Worm (Caenorhabditis elegans): Measurements from ENCODE around the gene nlp-23.

Gene nlp-23

DNA sequence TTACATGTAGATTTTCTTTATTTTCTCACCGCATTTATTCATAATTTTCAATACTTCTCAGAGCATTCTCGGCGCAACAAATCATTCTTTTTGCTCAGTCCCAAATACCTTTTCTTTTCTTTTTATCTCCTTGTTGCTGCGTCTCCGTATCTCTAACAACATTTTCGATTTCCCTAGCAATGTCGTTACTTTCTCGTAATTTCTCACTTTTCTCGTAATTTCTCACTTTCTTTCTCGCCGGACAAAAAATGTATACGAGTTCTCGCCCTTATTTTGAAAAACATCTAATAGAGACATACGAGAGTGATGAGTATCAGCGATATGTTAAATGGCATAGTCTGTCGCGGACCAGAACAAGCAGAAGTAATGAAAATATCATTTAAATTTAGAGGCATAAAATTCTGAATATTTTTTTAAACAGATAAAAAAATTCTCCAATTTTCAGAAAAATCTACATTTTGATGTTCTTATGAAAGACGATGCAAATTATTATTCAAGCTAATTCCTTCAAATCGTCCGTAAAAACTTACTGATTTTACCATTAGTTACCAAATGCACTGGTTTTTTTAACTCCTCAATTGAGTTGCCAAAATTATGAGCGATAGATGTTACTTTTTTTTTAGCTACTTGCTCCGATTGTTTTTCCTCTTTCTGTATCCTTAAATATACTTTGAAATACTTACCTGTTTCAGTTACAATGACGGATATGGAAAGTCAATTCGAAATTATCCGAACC is 32.7 kb upstream of the nlp-23 start, which contains the start of gene F47G3.3:
F47G3.3 (plus strand) TSS at position 686 of the 736 bp plus-strand sequence.
- TF ChIP-seq hlh-4 (tag; optimal IDR thresholded peaks at IDR 0.05) (no peak), nhr-20 (tag; optimal IDR thresholded peaks at IDR 0.05) (no peak), egl-13 (tag; optimal IDR thresholded peaks at IDR 0.05) (no peak), blmp-1 (tag; optimal IDR thresholded peaks at IDR 0.05) (peak; percentile 95), aha-1 (tag; optimal IDR thresholded peaks at IDR 0.05) (no peak), pax-3 (tag; optimal IDR thresholded peaks at IDR 0.05) (no peak), nhr-85 (tag) (no peak)

DNA sequence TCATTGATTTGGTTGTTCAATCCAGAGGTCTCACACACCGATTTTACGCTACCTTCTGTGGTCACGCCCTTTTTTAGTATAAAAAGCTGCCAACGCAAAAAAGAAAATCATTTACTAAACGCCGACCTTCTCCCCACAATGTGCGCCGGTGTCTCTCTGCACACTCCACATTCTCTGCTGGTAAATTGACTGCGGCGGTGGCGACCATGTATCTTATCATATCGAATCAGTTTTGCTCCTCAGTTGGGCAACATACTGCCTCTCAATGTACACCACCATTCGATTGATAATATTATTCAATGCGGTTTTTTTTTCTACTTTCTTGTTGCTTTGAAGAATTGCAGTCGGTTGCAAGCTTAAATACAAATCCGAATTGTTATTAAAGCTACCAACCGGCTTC is 29.4 kb upstream of the nlp-23 start:
- TF ChIP-seq pqm-1 (tag; optimal IDR thresholded peaks at IDR 0.05) = no peak
- TF ChIP-seq nhr-77 (tag; optimal IDR thresholded peaks at IDR 0.05) = no peak
- TF ChIP-seq lin-35 (GFP tag; optimal IDR thresholded peaks at IDR 0.05) = peak in 1 of 2 experiments; percentile 30
- no peak for TF ChIP-seq lin-15B (tag; optimal IDR thresholded peaks at IDR 0.05)
- TF ChIP-seq lin-39 (tag; optimal IDR thresholded peaks at IDR 0.05) = no peak
- no peak for TF ChIP-seq lin-13 (GFP tag; optimal IDR thresholded peaks at IDR 0.05)
- no peak for TF ChIP-seq ztf-11 (tag; optimal IDR thresholded peaks at IDR 0.05)
- TF ChIP-seq unc-86 (tag; optimal IDR thresholded peaks at IDR 0.05) = no peak
- no peak for TF ChIP-seq ama-1 (optimal IDR thresholded peaks at IDR 0.05)
- TF ChIP-seq fkh-4 (tag; optimal IDR thresholded peaks at IDR 0.05; ENCODE audit: borderline replicate concordance) = no peak
- peak; percentile 54 for TF ChIP-seq elt-2 (tag; optimal IDR thresholded peaks at IDR 0.05)
- TF ChIP-seq aha-1 (tag; optimal IDR thresholded peaks at IDR 0.05) = no peak
- no peak for TF ChIP-seq egl-27 (tag; optimal IDR thresholded peaks at IDR 0.05)
- TF ChIP-seq snu-23 (GFP tag; optimal IDR thresholded peaks at IDR 0.05) = no peak
- TF ChIP-seq lin-14 (GFP tag; optimal IDR thresholded peaks at IDR 0.05) = peak; percentile 24
- TF ChIP-seq egl-13 (tag; optimal IDR thresholded peaks at IDR 0.05) = no peak
- peak; percentile 10 for TF ChIP-seq nhr-90 (tag; optimal IDR thresholded peaks at IDR 0.05; ENCODE audit: poor library complexity)
- TF ChIP-seq snpc-4 (tag; optimal IDR thresholded peaks at IDR 0.05) = no peak
- no peak for TF ChIP-seq ceh-90 (tag; optimal IDR thresholded peaks at IDR 0.05)
- no peak for TF ChIP-seq unc-98 (GFP tag; IDR thresholded peaks at IDR 0.05)
- TF ChIP-seq efl-3 (GFP tag; optimal IDR thresholded peaks at IDR 0.05) = no peak
- TF ChIP-seq nhr-28 (tag; optimal IDR thresholded peaks at IDR 0.05) = no peak
- TF ChIP-seq unc-62 (GFP tag; optimal IDR thresholded peaks at IDR 0.05) = no peak
- TF ChIP-seq ceh-63 (GFP tag; optimal IDR thresholded peaks at IDR 0.05) = no peak
- no peak for TF ChIP-seq dsc-1 (tag; optimal IDR thresholded peaks at IDR 0.05)
- TF ChIP-seq elt-3 (tag; optimal IDR thresholded peaks at IDR 0.05) = peak in 2 of 6 experiments; percentile 9 to 47
- TF ChIP-seq nhr-12 (tag; optimal IDR thresholded peaks at IDR 0.05) = no peak

DNA sequence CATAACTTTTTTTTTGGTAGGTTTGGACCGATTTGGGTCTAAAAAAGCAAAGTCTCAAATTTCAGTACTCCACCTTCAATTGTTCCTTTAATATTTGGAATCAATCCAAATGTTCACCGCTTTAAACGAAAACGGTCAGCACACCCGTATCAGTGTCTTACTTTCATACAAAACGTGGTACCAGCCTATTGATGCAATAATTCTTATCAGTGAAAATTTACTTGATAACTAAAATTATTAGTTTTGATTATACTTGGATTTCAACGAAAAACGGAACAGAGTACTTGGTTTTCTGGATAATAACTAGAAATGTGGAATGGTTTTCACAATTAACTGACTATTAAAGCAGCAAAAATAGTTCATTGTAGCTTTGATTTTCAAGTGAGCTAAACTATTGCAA is 27.9 kb upstream of the nlp-23 start:
- TF ChIP-seq nhr-19 (GFP tag; conservative IDR thresholded peaks at IDR 0.05) (no peak), elt-2 (tag; optimal IDR thresholded peaks at IDR 0.05) (peak; percentile 51), lin-13 (GFP tag; optimal IDR thresholded peaks at IDR 0.05) (no peak)

DNA sequence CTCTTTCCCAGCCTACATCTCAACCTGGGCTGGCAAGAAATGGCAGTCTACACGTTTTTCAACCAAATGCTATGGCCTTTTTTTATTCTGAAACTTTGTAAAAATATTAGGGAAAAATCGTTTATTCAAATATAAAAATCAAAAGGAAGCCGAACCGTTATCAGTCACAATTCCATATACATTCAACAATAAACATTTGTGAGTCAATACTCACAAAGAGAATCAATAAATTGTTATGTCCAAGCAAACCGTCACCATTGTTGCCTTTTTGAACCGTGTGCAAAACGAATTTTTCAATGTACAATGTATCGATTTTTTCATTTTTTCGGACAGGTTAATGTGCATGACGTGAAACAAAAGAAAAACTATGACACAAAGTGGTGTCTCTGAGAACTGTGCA is 26.3 kb upstream of the nlp-23 start:
- TF ChIP-seq elt-2 (tag; optimal IDR thresholded peaks at IDR 0.05) = peak; percentile 11
- no peak for TF ChIP-seq nhr-11 (tag; optimal IDR thresholded peaks at IDR 0.05)

Measured in whole organism, L1 larva.